Worm (Caenorhabditis elegans) whole organism, L4/young adult: ENCODE data around the gene sri-48.

Experiments
- dao-5 ChIP-seq: sonication (generic microtip); optimal IDR thresholded peaks from 2 replicates; lab custom pipeline; 2016; ENCODE audit warnings: missing genotype, missing genetic modification characterization, moderate library complexity, missing compliant biosample characterization
- him-1 ChIP-seq: sonication (generic microtip); optimal IDR thresholded peaks from 2 replicates; lab custom pipeline; 2016; ENCODE audit warnings: missing genotype, missing genetic modification reagents, missing genetic modification characterization, missing compliant biosample characterization

ce11 chrII:3154383-3154782 is 46.8 kb downstream of the sri-48 start, which contains the start of gene sri-32:
- no peak for TF ChIP-seq him-1 (tag; lab: Kevin White, UChicago)
- no peak for TF ChIP-seq dao-5 (tag; lab: Kevin White, UChicago)
